Fruit fly (Drosophila melanogaster) whole organism, embryonic: ENCODE data around the gene CG34008.

Experiments
- Antp ChIP-seq: fragments of 200-800 bp; sonication (Bioruptor generic); optimal IDR thresholded peaks from 3 replicates; lab custom pipeline; 2016; ENCODE audit warnings: missing biosample characterization, missing genetic modification characterization
- Atf-2 ChIP-seq: fragments of 200-800 bp; sonication (Bioruptor generic); optimal IDR thresholded peaks from 2 replicates; lab custom pipeline; 2016; ENCODE audit warnings: missing biosample characterization, missing genetic modification characterization
- Bgb ChIP-seq: fragments of 200-800 bp; sonication (Bioruptor generic); IDR thresholded peaks from 2 replicates; pipeline ENCODE4 v1.3.6; 2022; ENCODE audit warnings: missing biosample characterization, missing genetic modification characterization; ENCODE audit not compliant: partially characterized antibody
- Bteb2 ChIP-seq: fragments of 200-800 bp; sonication (Bioruptor generic); optimal IDR thresholded peaks from 2 replicates; lab custom pipeline; 2016; ENCODE audit warnings: missing biosample characterization, missing genetic modification characterization
- C15 ChIP-seq: fragments of 200-800 bp; sonication (Bioruptor generic); IDR thresholded peaks from 3 replicates; pipeline ENCODE4 v1.3.6; 2022; ENCODE audit warnings: missing biosample characterization, missing genetic modification characterization
- CG10321 ChIP-seq: fragments of 200-800 bp; sonication (Bioruptor generic); IDR thresholded peaks from 2 replicates; pipeline ENCODE4 v1.3.6; 2022; ENCODE audit warnings: missing biosample characterization, missing genetic modification characterization
- CG12769 ChIP-seq: fragments of 200-800 bp; sonication (Bioruptor generic); optimal IDR thresholded peaks from 2 replicates; lab custom pipeline; 2019; ENCODE audit warnings: missing biosample characterization, mild to moderate bottlenecking, missing genetic modification characterization, moderate library complexity
- CG13296 ChIP-seq: fragments of 200-800 bp; sonication (Bioruptor generic); optimal IDR thresholded peaks from 3 replicates; lab custom pipeline; 2018; ENCODE audit warnings: missing biosample characterization, mild to moderate bottlenecking, missing genetic modification characterization
- CG13894 ChIP-seq: fragments of 200-800 bp; sonication (Bioruptor generic); optimal IDR thresholded peaks from 3 replicates; lab custom pipeline; 2018; ENCODE audit warnings: missing biosample characterization, mild to moderate bottlenecking, missing genetic modification characterization, moderate library complexity
- CG14965 ChIP-seq: fragments of 200-800 bp; sonication (Bioruptor generic); optimal IDR thresholded peaks from 2 replicates; lab custom pipeline; 2016; ENCODE audit warnings: missing biosample characterization, missing genetic modification characterization, borderline replicate concordance
- CG15514 ChIP-seq: fragments of 200-800 bp; sonication (Bioruptor generic); optimal IDR thresholded peaks from 3 replicates; lab custom pipeline; 2017; ENCODE audit warnings: missing biosample characterization, missing genetic modification characterization, mild to moderate bottlenecking, moderate library complexity, missing genetic modification reagents
- CG2129 ChIP-seq: fragments of 200-800 bp; sonication (Bioruptor generic); IDR thresholded peaks from 2 replicates; pipeline ENCODE4 v1.3.6; 2022; ENCODE audit warnings: missing biosample characterization, missing genetic modification characterization; ENCODE audit not compliant: partially characterized antibody
- CG2202 ChIP-seq: fragments of 200-800 bp; sonication (Bioruptor generic); optimal IDR thresholded peaks from 2 replicates; lab custom pipeline; 2018; ENCODE audit warnings: missing biosample characterization, mild to moderate bottlenecking, missing genetic modification characterization
- CG2712 ChIP-seq: fragments of 200-800 bp; optimal IDR thresholded peaks from 3 replicates; lab custom pipeline; 2019; ENCODE audit warnings: missing biosample characterization, mild to moderate bottlenecking, missing genetic modification characterization, moderate library complexity
- CG30431 ChIP-seq: fragments of 200-800 bp; sonication (Bioruptor generic); optimal IDR thresholded peaks from 2 replicates; lab custom pipeline; 2017; ENCODE audit warnings: missing biosample characterization, missing genetic modification characterization
- CG7556 ChIP-seq: fragments of 200-800 bp; sonication (Bioruptor generic); optimal IDR thresholded peaks from 2 replicates; lab custom pipeline; 2017; ENCODE audit warnings: missing biosample characterization, mild to moderate bottlenecking, missing genetic modification characterization
- Dbx ChIP-seq: fragments of 200-800 bp; sonication (Bioruptor generic); IDR thresholded peaks from 3 replicates; pipeline ENCODE4 v1.3.6; 2022; ENCODE audit warnings: missing biosample characterization, missing genetic modification characterization
- Dll ChIP-seq: fragments of 200-800 bp; sonication (Bioruptor generic); IDR thresholded peaks from 4 replicates; pipeline ENCODE4 v1.3.6; 2022; ENCODE audit warnings: missing biosample characterization, missing genetic modification characterization; ENCODE audit not compliant: partially characterized antibody
- Ets65A ChIP-seq: fragments of 200-800 bp; sonication (Bioruptor generic); peaks from one replicate; lab custom pipeline; 2016; ENCODE audit warnings: missing biosample characterization, missing genetic modification characterization
- H2.0 ChIP-seq: fragments of 200-800 bp; sonication (Bioruptor generic); IDR thresholded peaks from 2 replicates; pipeline ENCODE4 v1.3.6; 2022; ENCODE audit warnings: missing biosample characterization, missing genetic modification characterization
- Hr39 ChIP-seq: fragments of >200 bp; optimal IDR thresholded peaks from 2 replicates; lab custom pipeline; 2017
- Hr78 ChIP-seq, 2 experiments: fragments of 200-800 bp in 1 of 2; fragments of >200 bp in 1 of 2; sonication (Bioruptor generic) in 1 of 2; optimal IDR thresholded peaks; 2 replicates each; lab custom pipeline; 2017 to 2019; ENCODE audit warnings: missing biosample characterization in 2 of 2, missing genetic modification characterization in 2 of 2, mild to moderate bottlenecking in 1 of 2, moderate library complexity in 1 of 2
- Hsf ChIP-seq: fragments of 200-800 bp; sonication (Bioruptor generic); optimal IDR thresholded peaks from 3 replicates; lab custom pipeline; 2016; ENCODE audit warnings: missing biosample characterization, missing genetic modification characterization
- Max ChIP-seq: fragments of 200-800 bp; sonication (Bioruptor generic); optimal IDR thresholded peaks from 2 replicates; lab custom pipeline; 2016; ENCODE audit warnings: missing biosample characterization, mild to moderate bottlenecking, missing genetic modification characterization
- Myb ChIP-seq: fragments of 200-800 bp; sonication (Bioruptor generic); optimal IDR thresholded peaks from 2 replicates; lab custom pipeline; 2016; ENCODE audit warnings: missing biosample characterization, missing genetic modification characterization
- NK7.1 ChIP-seq: fragments of 200-800 bp; sonication (Bioruptor generic); optimal IDR thresholded peaks from 3 replicates; lab custom pipeline; 2016; ENCODE audit warnings: missing biosample characterization, missing genetic modification characterization
- Ravus ChIP-seq: fragments of 200-800 bp; sonication (Bioruptor generic); IDR thresholded peaks from 2 replicates; pipeline ENCODE4 v1.3.6; 2022; ENCODE audit warnings: missing biosample characterization, missing genetic modification characterization
- Scr ChIP-seq: fragments of 200-800 bp; sonication (Bioruptor generic); IDR thresholded peaks from 2 replicates; pipeline ENCODE4 v1.3.6; 2022; ENCODE audit warnings: missing biosample characterization, missing genetic modification characterization; ENCODE audit not compliant: partially characterized antibody
- Sry-δ ChIP-seq: fragments of 200-800 bp; sonication (Bioruptor generic); optimal IDR thresholded peaks from 2 replicates; lab custom pipeline; 2016; ENCODE audit warnings: missing biosample characterization, missing genetic modification characterization
- YL-1 ChIP-seq: fragments of 200-800 bp; sonication (Bioruptor generic); optimal IDR thresholded peaks from 3 replicates; lab custom pipeline; 2017; ENCODE audit warnings: missing biosample characterization, mild to moderate bottlenecking, missing genetic modification characterization
- bowl ChIP-seq: fragments of 200-800 bp; sonication (Bioruptor generic); IDR thresholded peaks from 2 replicates; pipeline ENCODE4 v1.3.6; 2022; ENCODE audit warnings: missing biosample characterization, missing genetic modification characterization
- btn ChIP-seq: fragments of 200-800 bp; sonication (Bioruptor generic); optimal IDR thresholded peaks from 2 replicates; lab custom pipeline; 2016; ENCODE audit warnings: missing biosample characterization, missing genetic modification characterization
- disco-r ChIP-seq: fragments of 200-800 bp; sonication (Bioruptor generic); optimal IDR thresholded peaks from 2 replicates; lab custom pipeline; 2016; ENCODE audit warnings: missing biosample characterization, missing genetic modification characterization
- exex ChIP-seq: fragments of 200-800 bp; sonication (Bioruptor generic); optimal IDR thresholded peaks from 4 replicates; lab custom pipeline; 2018; ENCODE audit warnings: missing biosample characterization, mild to moderate bottlenecking, missing genetic modification characterization, moderate library complexity
- fd96Cb ChIP-seq: fragments of 200-800 bp; sonication (Bioruptor generic); optimal IDR thresholded peaks from 2 replicates; lab custom pipeline; 2018; ENCODE audit warnings: missing biosample characterization, mild to moderate bottlenecking, missing genetic modification characterization, moderate library complexity
- gcm ChIP-seq: fragments of 200-800 bp; sonication (Bioruptor generic); optimal IDR thresholded peaks from 2 replicates; lab custom pipeline; 2019; ENCODE audit warnings: missing biosample characterization, mild to moderate bottlenecking, missing genetic modification characterization, moderate library complexity
- gem ChIP-seq: fragments of 200-800 bp; sonication (Bioruptor generic); optimal IDR thresholded peaks from 2 replicates; lab custom pipeline; 2019; ENCODE audit warnings: missing biosample characterization, mild to moderate bottlenecking, missing genetic modification characterization, moderate library complexity
- hth ChIP-seq: fragments of >200 bp; optimal IDR thresholded peaks from 2 replicates; lab custom pipeline; 2017; ENCODE audit warnings: inconsistent platforms
- jing ChIP-seq: fragments of 200-800 bp; sonication (Bioruptor generic); optimal IDR thresholded peaks from 2 replicates; lab custom pipeline; 2018; ENCODE audit warnings: missing biosample characterization, mild to moderate bottlenecking, missing genetic modification characterization
- ken ChIP-seq: fragments of 200-800 bp; sonication (Bioruptor generic); IDR thresholded peaks from 3 replicates; pipeline ENCODE4 v1.3.6; 2022; ENCODE audit warnings: missing biosample characterization, missing genetic modification characterization
- lbe ChIP-seq: fragments of 200-800 bp; sonication (Bioruptor generic); optimal IDR thresholded peaks from 2 replicates; lab custom pipeline; 2016; ENCODE audit warnings: missing biosample characterization, mild to moderate bottlenecking, missing genetic modification characterization
- pb ChIP-seq: fragments of 200-800 bp; sonication (Bioruptor generic); optimal IDR thresholded peaks from 3 replicates; lab custom pipeline; 2016; ENCODE audit warnings: missing biosample characterization, missing genetic modification characterization
- phol ChIP-seq: fragments of 200-800 bp; sonication (Bioruptor generic); optimal IDR thresholded peaks from 3 replicates; lab custom pipeline; 2018; ENCODE audit warnings: missing biosample characterization, mild to moderate bottlenecking, missing genetic modification characterization, moderate library complexity
- seq ChIP-seq: fragments of 200-800 bp; sonication (Bioruptor generic); IDR thresholded peaks from 2 replicates; pipeline ENCODE4 v1.3.6; 2022; ENCODE audit warnings: missing biosample characterization, missing genetic modification characterization
- sima ChIP-seq: fragments of 200-800 bp; sonication (Bioruptor generic); optimal IDR thresholded peaks from 2 replicates; lab custom pipeline; 2016; ENCODE audit warnings: missing biosample characterization, missing genetic modification characterization
- ssp ChIP-seq: fragments of 200-800 bp; sonication (Bioruptor generic); IDR thresholded peaks from 2 replicates; pipeline ENCODE4 v1.3.6; 2022; ENCODE audit warnings: missing biosample characterization, missing genetic modification characterization
- stwl ChIP-seq: fragments of 200-800 bp; sonication (Bioruptor generic); optimal IDR thresholded peaks from 3 replicates; lab custom pipeline; 2018; ENCODE audit warnings: missing biosample characterization, mild to moderate bottlenecking, missing genetic modification characterization, moderate library complexity
- tna ChIP-seq: fragments of 200-800 bp; sonication (Bioruptor generic); IDR thresholded peaks from 2 replicates; pipeline ENCODE4 v1.3.6; 2022; ENCODE audit warnings: missing biosample characterization, missing genetic modification characterization; ENCODE audit not compliant: partially characterized antibody
- zfh1 ChIP-seq: fragments of 200-800 bp; sonication (Bioruptor generic); IDR thresholded peaks from 3 replicates; pipeline ENCODE4 v1.3.6; 2022; ENCODE audit warnings: missing biosample characterization, missing genetic modification characterization
- zfh2 ChIP-seq: fragments of 200-800 bp; sonication (Bioruptor generic); optimal IDR thresholded peaks from 2 replicates; lab custom pipeline; 2016; ENCODE audit warnings: missing biosample characterization, missing genetic modification characterization

CG34008 gene

dm6 chr3R:20557415-20558105 is 23.8 kb downstream of the CG34008 start, which contains the start of the genes DPCoAC and CG5180 (continued):
- TF ChIP-seq fd96Cb (tag; lab: Kevin White, UChicago) (peak; percentile 32), stwl (tag; lab: Kevin White, UChicago) (peak; percentile 47), CG2202 (no peak), lbe (peak; percentile 22), Dll (GFP tag; lab: Robert Waterston, UW) (no peak), exex (no peak), hth (lab: Kevin White, UChicago) (no peak), Hsf (GFP tag; lab: Kevin White, UChicago) (peak; percentile 60), Ets65A (GFP tag; lab: Kevin White, UChicago) (peak; percentile 95), CG30431 (GFP tag; lab: Kevin White, UChicago) (peak; percentile 53), zfh2 (GFP tag; lab: Kevin White, UChicago) (peak; percentile 78), Antp (peak; percentile 77), Sry-δ (peak; percentile 71), H2.0 (peak; percentile 50; the same call in 1 of the 2 replicates), Bgb (GFP tag; lab: Robert Waterston, UW) (peak; percentile 83), Hr78 (GFP tag; optimal IDR thresholded peaks at IDR 0.05; lab: Kevin White, UChicago) (no peak), CG15514 (GFP tag; lab: Kevin White, UChicago) (peak; percentile 93), jing (GFP tag; lab: Kevin White, UChicago) (no peak), CG12769 (tag; lab: Kevin White, UChicago) (peak; percentile 75), Scr (GFP tag; lab: Robert Waterston, UW) (peak; percentile 40), zfh1 (peak; percentile 78; the same call in 2 of the 3 replicates), disco-r (no peak), CG7556 (GFP tag; lab: Kevin White, UChicago) (peak; percentile 36), YL-1 (no peak), bowl (no peak), Hr39 (no peak), CG13894 (tag; lab: Kevin White, UChicago) (peak; percentile 76), Myb (peak; percentile 73), btn (GFP tag; lab: Kevin White, UChicago) (no peak), sima (GFP tag; lab: Kevin White, UChicago) (no peak), Atf-2 (GFP tag; lab: Kevin White, UChicago) (peak; percentile 39), ssp (peak; percentile 51), phol (tag; lab: Kevin White, UChicago) (peak; percentile 67), gem (tag; lab: Kevin White, UChicago) (peak; percentile 56), Max (peak; percentile 53), NK7.1 (GFP tag; lab: Kevin White, UChicago) (no peak), CG13296 (GFP tag; lab: Kevin White, UChicago) (no peak), CG2129 (no peak), CG2712 (peak; percentile 43), ken (GFP tag; lab: Robert Waterston, UW) (peak; percentile 75), Ravus (0 out of 2 replicates have a peak, but pooled peaks have one; percentile 19), C15 (GFP tag; lab: Robert Waterston, UW) (no peak), pb (GFP tag; lab: Kevin White, UChicago) (peak; percentile 49), CG14965 (GFP tag; lab: Kevin White, UChicago) (peak; percentile 16), Dbx (GFP tag; lab: Robert Waterston, UW) (peak; percentile 85), tna (0 out of 2 replicates have a peak, but pooled peaks have one; percentile 39), Bteb2 (GFP tag; lab: Kevin White, UChicago) (peak; percentile 37), seq (GFP tag; lab: Robert Waterston, UW) (peak; percentile 40; the same call in 1 of the 2 replicates), CG10321 (GFP tag; lab: Robert Waterston, UW) (peak; percentile 49; the same call in 1 of the 2 replicates), gcm (GFP tag; lab: Kevin White, UChicago) (no peak)
